Worm (Caenorhabditis elegans) whole organism, mixed stage, embryonic: Measurements from ENCODE around the gene F43D2.7.

ENCODE experiments used
- nhr-12 ChIP-seq: fragments of 150-350 bp; optimal IDR thresholded peaks from 2 replicates; lab custom pipeline; 2014; ENCODE audit warnings: missing biosample characterization, missing genetic modification characterization
- nhr-28 ChIP-seq: fragments of 150-350 bp; optimal IDR thresholded peaks from 2 replicates; lab custom pipeline; 2014; ENCODE audit warnings: missing biosample characterization, missing genetic modification characterization
- pha-4 ChIP-seq: fragments of 150-350 bp; optimal IDR thresholded peaks from 2 replicates; lab custom pipeline; 2018; ENCODE audit warnings: missing biosample characterization, missing genetic modification reagents, missing genetic modification characterization
- sem-2 ChIP-seq: fragments of 200-800 bp; sonication (Bioruptor generic); optimal IDR thresholded peaks from 2 replicates; lab custom pipeline; 2018; ENCODE audit warnings: mild to moderate bottlenecking, missing genetic modification characterization, missing compliant biosample characterization
- snpc-4 ChIP-seq: fragments of 150-350 bp; optimal IDR thresholded peaks from 2 replicates; lab custom pipeline; 2014; ENCODE audit warnings: missing biosample characterization, missing genetic modification characterization
- unc-62 ChIP-seq: fragments of 150-350 bp; optimal IDR thresholded peaks from 2 replicates; lab custom pipeline; 2014; ENCODE audit warnings: missing biosample characterization, missing genetic modification reagents, missing genetic modification characterization
- zip-8 ChIP-seq: fragments of 150-350 bp; optimal IDR thresholded peaks from 2 replicates; lab custom pipeline; 2014; ENCODE audit warnings: missing biosample characterization, missing genetic modification characterization
- ztf-11 ChIP-seq: fragments of 150-350 bp; optimal IDR thresholded peaks from 2 replicates; lab custom pipeline; 2014; ENCODE audit warnings: missing biosample characterization, missing genetic modification characterization

DNA sequence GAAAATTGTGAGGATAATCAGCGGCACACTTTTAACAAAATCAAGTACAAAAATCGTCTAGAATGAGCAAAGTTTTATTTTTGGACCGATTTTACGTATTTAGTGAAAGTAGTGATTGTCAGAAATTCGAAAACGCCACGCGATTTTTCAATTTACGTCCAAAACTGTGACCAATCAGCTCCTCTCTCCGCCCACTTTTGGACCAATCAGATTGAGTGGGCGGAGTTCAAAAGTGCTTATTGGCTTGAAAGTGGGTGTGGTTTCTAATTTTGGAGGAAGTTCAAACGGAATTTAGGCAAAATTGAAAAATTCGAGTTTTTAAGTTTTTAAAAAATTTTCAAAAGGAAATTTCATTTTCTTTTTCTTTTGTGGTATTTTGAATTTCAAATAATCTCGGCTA is 25.5 kb downstream of the F43D2.7 start:
- TF ChIP-seq zip-8 (tag; lab: Kevin White, UChicago) = no peak
- no peak for TF ChIP-seq ztf-11 (tag; lab: Kevin White, UChicago)
- no peak for TF ChIP-seq unc-62 (GFP tag; lab: Kevin White, UChicago)
- TF ChIP-seq nhr-12 (tag; lab: Kevin White, UChicago) = no peak
- TF ChIP-seq snpc-4 (tag; lab: Kevin White, UChicago) = no peak
- no peak for TF ChIP-seq pha-4 (tag; lab: Kevin White, UChicago)
- no peak for TF ChIP-seq nhr-28
- no peak for TF ChIP-seq sem-2 (GFP tag; lab: Kevin White, UChicago)
